Fruit fly (Drosophila melanogaster) Kc167 (cell line): Measurements from ENCODE around the gene CG7370.

Source experiments
- Sin3A ChIP-seq: fragments of >200 bp; optimal IDR thresholded peaks from 2 replicates; lab custom pipeline; 2018; ENCODE audit warnings: missing external identifiers
- h ChIP-seq: fragments of >200 bp; optimal IDR thresholded peaks from 3 replicates; lab custom pipeline; 2018; ENCODE audit warnings: missing external identifiers
- psq ChIP-seq: fragments of >200 bp; optimal IDR thresholded peaks from 2 replicates; lab custom pipeline; 2017; ENCODE audit warnings: missing external identifiers
- ttk ChIP-seq: sonication (Bioruptor generic); optimal IDR thresholded peaks from 2 replicates; lab custom pipeline; 2017; ENCODE audit warnings: missing external identifiers

DNA sequence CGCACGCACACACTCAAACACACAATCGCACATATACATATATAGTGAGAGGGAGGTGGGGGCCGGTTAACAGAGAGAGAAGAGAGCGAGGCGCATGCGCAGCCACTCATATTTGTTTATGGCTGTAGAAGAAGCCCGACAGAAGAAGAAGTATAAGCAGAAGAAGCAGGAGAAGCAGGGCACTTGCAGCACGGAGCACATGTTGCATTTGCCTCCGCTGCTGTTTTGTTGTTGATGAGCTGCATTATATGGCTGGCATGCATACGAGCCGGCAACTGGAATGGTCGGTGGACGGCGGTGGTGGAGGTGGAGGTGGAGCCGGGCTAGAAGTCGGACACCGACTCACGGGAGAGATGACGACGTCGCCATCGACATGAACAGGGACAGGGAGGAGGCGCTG, 30.8 kb downstream of the CG7370 start:
- no peak for TF ChIP-seq ttk (lab: Kevin White, UChicago)
- no peak for TF ChIP-seq h (lab: Kevin White, UChicago)
- no peak for TF ChIP-seq psq (lab: Kevin White, UChicago)
- no peak for TF ChIP-seq Sin3A
